Worm (Caenorhabditis elegans) whole organism, L1 larva: ENCODE results near the gene Y53F4B.23.

Experiments used
- C04F5.9 ChIP-seq: sonication (generic microtip); optimal IDR thresholded peaks from 2 replicates; lab custom pipeline; 2016; ENCODE audit warnings: missing genetic modification characterization, missing compliant biosample characterization
- C16A3.4 ChIP-seq: fragments of 150-350 bp; optimal IDR thresholded peaks from 2 replicates; lab custom pipeline; 2014; ENCODE audit warnings: missing biosample characterization, missing genetic modification characterization
- C34B4.2 ChIP-seq: sonication (generic microtip); optimal IDR thresholded peaks from 2 replicates; lab custom pipeline; 2017; ENCODE audit warnings: mild to moderate bottlenecking, missing genetic modification characterization, missing compliant biosample characterization
- F16B12.6 ChIP-seq: fragments of 150-350 bp; optimal IDR thresholded peaks from 2 replicates; lab custom pipeline; 2014; ENCODE audit warnings: missing biosample characterization, missing genetic modification characterization
- Y116A8C.19 ChIP-seq: sonication (generic microtip); optimal IDR thresholded peaks from 2 replicates; lab custom pipeline; 2016; ENCODE audit warnings: missing compliant biosample characterization, missing genetic modification characterization, borderline replicate concordance
- alr-1 ChIP-seq: fragments of 200-800 bp; sonication (Bioruptor generic); optimal IDR thresholded peaks from 2 replicates; lab custom pipeline; 2018; ENCODE audit warnings: borderline replicate concordance, mild to moderate bottlenecking, missing genetic modification characterization, missing compliant biosample characterization
- aly-2 ChIP-seq: fragments of 150-350 bp; optimal IDR thresholded peaks from 2 replicates; lab custom pipeline; 2014; ENCODE audit warnings: missing biosample characterization, missing genetic modification characterization
- blmp-1 ChIP-seq: fragments of 150-350 bp; optimal IDR thresholded peaks from 2 replicates; lab custom pipeline; 2014; ENCODE audit warnings: missing biosample characterization, missing genetic modification characterization
- ceh-8 ChIP-seq: fragments of 200-800 bp; sonication (Bioruptor generic); optimal IDR thresholded peaks from 2 replicates; lab custom pipeline; 2018; ENCODE audit warnings: mild to moderate bottlenecking, missing genetic modification characterization, moderate library complexity, missing compliant biosample characterization
- ceh-88 ChIP-seq: fragments of 200-800 bp; sonication (Bioruptor generic); IDR thresholded peaks from 2 replicates; pipeline ENCODE4 v1.3.6; 2022; ENCODE audit warnings: missing genetic modification characterization, missing compliant biosample characterization
- ces-1 ChIP-seq: fragments of 150-350 bp; optimal IDR thresholded peaks from 2 replicates; lab custom pipeline; 2014; ENCODE audit warnings: missing biosample characterization, missing genetic modification reagents, missing genetic modification characterization
- dpl-1 ChIP-seq, 3 experiments: fragments of 150-350 bp in 2 of 3; sonication (generic microtip) in 1 of 3; optimal IDR thresholded peaks; 2 replicates each; lab custom pipeline; 2014 to 2017; ENCODE audit warnings: missing biosample characterization in 3 of 3, missing genetic modification characterization in 3 of 3, missing genetic modification reagents in 3 of 3
- egl-27 ChIP-seq, 2 experiments: fragments of 150-350 bp in 1 of 2; sonication (generic microtip); optimal IDR thresholded peaks; 3 replicates each; lab custom pipeline; 2017 to 2018; ENCODE audit warnings: missing biosample characterization in 2 of 2, missing genetic modification characterization in 2 of 2, missing genetic modification reagents in 2 of 2
- elt-2 ChIP-seq: sonication (generic microtip); optimal IDR thresholded peaks from 2 replicates; lab custom pipeline; 2016; ENCODE audit warnings: missing genetic modification characterization, mild to moderate bottlenecking, inconsistent platforms, missing compliant biosample characterization, missing genetic modification reagents
- elt-3 ChIP-seq, 6 experiments: fragments of 150-350 bp in 1 of 6; sonication (generic microtip); optimal IDR thresholded peaks; 2 replicates each; lab custom pipeline; 2017 to 2018; ENCODE audit warnings: missing biosample characterization in 6 of 6, missing genetic modification characterization in 6 of 6, inconsistent platforms in 1 of 6
- fkh-4 ChIP-seq: sonication (generic microtip); optimal IDR thresholded peaks from 2 replicates; lab custom pipeline; 2016; ENCODE audit warnings: missing compliant biosample characterization, missing genetic modification characterization, borderline replicate concordance
- hlh-17 ChIP-seq: fragments of 200-800 bp; sonication (Bioruptor generic); optimal IDR thresholded peaks from 2 replicates; lab custom pipeline; 2018; ENCODE audit warnings: missing genetic modification characterization, mild to moderate bottlenecking, missing compliant biosample characterization, moderate library complexity, borderline replicate concordance
- hlh-4 ChIP-seq: sonication (generic microtip); optimal IDR thresholded peaks from 2 replicates; lab custom pipeline; 2016; ENCODE audit warnings: mild to moderate bottlenecking, missing genetic modification characterization, missing compliant biosample characterization
- hpl-2 ChIP-seq: fragments of 150-350 bp; optimal IDR thresholded peaks from 2 replicates; lab custom pipeline; 2014; ENCODE audit warnings: missing biosample characterization, missing genetic modification reagents, missing genetic modification characterization
- irx-1 ChIP-seq: sonication (generic microtip); optimal IDR thresholded peaks from 2 replicates; lab custom pipeline; 2016; ENCODE audit warnings: missing genetic modification characterization, missing compliant biosample characterization
- isw-1 ChIP-seq: fragments of 200-800 bp; sonication (Bioruptor generic); IDR thresholded peaks from 2 replicates; pipeline ENCODE4 v1.3.6; 2022; ENCODE audit warnings: missing genetic modification characterization, missing compliant biosample characterization
- lin-13 ChIP-seq: fragments of 150-350 bp; optimal IDR thresholded peaks from 2 replicates; lab custom pipeline; 2014; ENCODE audit warnings: missing biosample characterization, missing genetic modification reagents, missing genetic modification characterization
- lin-35 ChIP-seq, 2 experiments: fragments of 150-350 bp; optimal IDR thresholded peaks; 2 replicates each; lab custom pipeline; 2014; ENCODE audit warnings: missing biosample characterization in 2 of 2, missing genetic modification characterization in 2 of 2, missing genetic modification reagents in 2 of 2
- lin-39 ChIP-seq: fragments of 150-350 bp; optimal IDR thresholded peaks from 2 replicates; lab custom pipeline; 2014; ENCODE audit warnings: missing biosample characterization, missing genetic modification reagents, missing genetic modification characterization
- lir-3 ChIP-seq: sonication (generic microtip); optimal IDR thresholded peaks from 2 replicates; lab custom pipeline; 2016; ENCODE audit warnings: mild to moderate bottlenecking, missing genetic modification characterization, moderate library complexity, missing compliant biosample characterization; ENCODE audit not compliant: poor library complexity
- mab-9 ChIP-seq: fragments of 200-800 bp; sonication (Bioruptor generic); IDR thresholded peaks from 2 replicates; pipeline ENCODE4 v1.3.6; 2022; ENCODE audit warnings: missing genetic modification reagents, missing genetic modification characterization, missing compliant biosample characterization
- mdl-1 ChIP-seq, 2 experiments: fragments of 150-350 bp; optimal IDR thresholded peaks; 2 replicates each; lab custom pipeline; 2014 to 2017; ENCODE audit warnings: missing biosample characterization in 2 of 2, missing genetic modification characterization in 2 of 2, inconsistent platforms in 1 of 2
- mef-2 ChIP-seq: fragments of 150-350 bp; optimal IDR thresholded peaks from 2 replicates; lab custom pipeline; 2014; ENCODE audit warnings: missing biosample characterization, missing genetic modification characterization
- mep-1 ChIP-seq: fragments of 150-350 bp; optimal IDR thresholded peaks from 2 replicates; lab custom pipeline; 2014; ENCODE audit warnings: missing biosample characterization, missing genetic modification characterization
- nhr-11 ChIP-seq: fragments of 150-350 bp; optimal IDR thresholded peaks from 2 replicates; lab custom pipeline; 2014; ENCODE audit warnings: missing biosample characterization, missing genetic modification characterization
- nhr-12 ChIP-seq: sonication (generic microtip); optimal IDR thresholded peaks from 2 replicates; lab custom pipeline; 2017; ENCODE audit warnings: missing biosample characterization, missing genetic modification characterization
- nhr-20 ChIP-seq: sonication (generic microtip); optimal IDR thresholded peaks from 2 replicates; lab custom pipeline; 2016; ENCODE audit warnings: mild to moderate bottlenecking, missing genetic modification characterization, missing compliant biosample characterization
- nhr-237 ChIP-seq: fragments of 150-350 bp; optimal IDR thresholded peaks from 2 replicates; lab custom pipeline; 2014; ENCODE audit warnings: missing biosample characterization, missing genetic modification characterization
- nhr-28 ChIP-seq: fragments of 150-350 bp; optimal IDR thresholded peaks from 2 replicates; lab custom pipeline; 2014; ENCODE audit warnings: missing biosample characterization, missing genetic modification characterization
- nhr-47 ChIP-seq: sonication (generic microtip); optimal IDR thresholded peaks from 2 replicates; lab custom pipeline; 2016; ENCODE audit warnings: mild to moderate bottlenecking, missing genetic modification characterization, moderate library complexity, missing compliant biosample characterization
- nhr-71 ChIP-seq: sonication (generic microtip); optimal IDR thresholded peaks from 2 replicates; lab custom pipeline; 2016; ENCODE audit warnings: mild to moderate bottlenecking, missing genetic modification characterization, moderate library complexity, missing compliant biosample characterization
- nhr-84 ChIP-seq: sonication (generic microtip); optimal IDR thresholded peaks from 2 replicates; lab custom pipeline; 2017; ENCODE audit warnings: missing biosample characterization, missing genetic modification characterization
- nhr-85 ChIP-seq: sonication (generic microtip); peaks from one replicate; lab custom pipeline; 2016; ENCODE audit warnings: missing genetic modification characterization, inconsistent platforms, missing compliant biosample characterization
- rnt-1 ChIP-seq: sonication (generic microtip); optimal IDR thresholded peaks from 2 replicates; lab custom pipeline; 2016; ENCODE audit warnings: mild to moderate bottlenecking, missing genetic modification characterization, moderate library complexity, missing compliant biosample characterization
- skn-1 ChIP-seq: fragments of 150-350 bp; optimal IDR thresholded peaks from 2 replicates; lab custom pipeline; 2014; ENCODE audit warnings: missing biosample characterization, missing genetic modification characterization
- snpc-4 ChIP-seq: fragments of 150-350 bp; optimal IDR thresholded peaks from 2 replicates; lab custom pipeline; 2014; ENCODE audit warnings: missing biosample characterization, missing genetic modification characterization
- snu-23 ChIP-seq: sonication (generic microtip); optimal IDR thresholded peaks from 2 replicates; lab custom pipeline; 2016; ENCODE audit warnings: missing genetic modification characterization, missing compliant biosample characterization
- sptf-1 ChIP-seq: fragments of 150-350 bp; optimal IDR thresholded peaks from 2 replicates; lab custom pipeline; 2014; ENCODE audit warnings: missing biosample characterization, missing genetic modification characterization
- sup-37 ChIP-seq: fragments of 200-800 bp; sonication (Bioruptor generic); optimal IDR thresholded peaks from 2 replicates; lab custom pipeline; 2018; ENCODE audit warnings: mild to moderate bottlenecking, missing genetic modification characterization, missing compliant biosample characterization
- swsn-7 ChIP-seq: sonication (generic microtip); optimal IDR thresholded peaks from 2 replicates; lab custom pipeline; 2016; ENCODE audit warnings: missing genetic modification characterization, missing compliant biosample characterization
- tbx-2 ChIP-seq: sonication (generic microtip); optimal IDR thresholded peaks from 2 replicates; lab custom pipeline; 2016; ENCODE audit warnings: missing genetic modification characterization, missing compliant biosample characterization
- unc-130 ChIP-seq: fragments of 150-350 bp; optimal IDR thresholded peaks from 2 replicates; lab custom pipeline; 2017; ENCODE audit warnings: missing biosample characterization, missing genetic modification characterization, inconsistent platforms
- unc-30 ChIP-seq: sonication (generic microtip); optimal IDR thresholded peaks from 2 replicates; lab custom pipeline; 2017; ENCODE audit warnings: missing biosample characterization, missing genetic modification characterization
- vab-15 ChIP-seq: sonication (generic microtip); optimal IDR thresholded peaks from 2 replicates; lab custom pipeline; 2017; ENCODE audit warnings: missing genotype, mild to moderate bottlenecking, missing genetic modification characterization, missing compliant biosample characterization
- zip-4 ChIP-seq: fragments of 200-800 bp; sonication (Bioruptor generic); optimal IDR thresholded peaks from 2 replicates; lab custom pipeline; 2018; ENCODE audit warnings: mild to moderate bottlenecking, missing genetic modification characterization, moderate library complexity, missing compliant biosample characterization
- ztf-11 ChIP-seq, 2 experiments: sonication (generic microtip); optimal IDR thresholded peaks; 2 replicates each; lab custom pipeline; 2016 to 2017; ENCODE audit warnings: missing genetic modification characterization in 2 of 2, missing biosample characterization in 1 of 2, missing compliant biosample characterization in 1 of 2
- ztf-4 ChIP-seq: fragments of 150-350 bp; optimal IDR thresholded peaks from 2 replicates; lab custom pipeline; 2014; ENCODE audit warnings: missing biosample characterization, missing genetic modification characterization

The Y53F4B.23 gene

DNA sequence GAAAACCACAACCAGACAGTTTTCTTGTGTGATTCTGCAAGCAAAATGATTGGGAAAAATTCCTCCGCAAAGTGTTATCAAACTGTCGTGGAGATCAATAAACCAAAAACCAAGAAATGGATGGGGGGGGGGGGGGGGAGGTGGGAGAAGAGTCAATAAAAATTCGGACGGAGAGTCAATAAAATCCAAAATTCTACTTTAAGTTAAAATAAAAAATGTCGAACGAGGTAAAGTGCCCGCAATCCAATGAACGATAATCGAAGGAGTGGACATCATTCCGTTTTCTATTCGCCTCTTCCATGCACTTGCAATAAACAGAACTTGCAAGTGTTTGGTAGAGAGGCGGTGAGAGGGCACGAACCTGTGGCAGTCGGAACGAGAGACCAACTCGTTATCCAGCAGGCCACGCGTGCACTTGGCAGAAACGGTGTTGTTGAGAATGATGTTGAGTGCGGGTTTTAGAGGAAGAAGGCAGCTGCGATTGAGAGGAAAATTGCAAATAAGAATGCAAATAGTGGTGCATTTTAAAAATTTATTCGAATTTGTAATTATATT, 41.5 kb downstream of the Y53F4B.23 start, which contains the start of gene gst-27 (continued):
- TF ChIP-seq mef-2 (tag; lab: Kevin White, UChicago) (no peak), ceh-8 (GFP tag; lab: Kevin White, UChicago) (peak; percentile 62), skn-1 (tag; lab: Kevin White, UChicago) (peak; percentile 84), mab-9 (GFP tag; lab: Robert Waterston, UW) (no peak), lin-39 (tag; lab: Kevin White, UChicago) (no peak), aly-2 (tag; lab: Kevin White, UChicago) (peak; percentile 59), nhr-28 (tag; lab: Kevin White, UChicago) (no peak), mdl-1 (tag; optimal IDR thresholded peaks at IDR 0.05; lab: Kevin White, UChicago) (peak in 1 of 2 experiments; percentile 81), nhr-85 (tag; lab: Kevin White, UChicago) (peak; percentile 67), lin-13 (GFP tag; lab: Kevin White, UChicago) (peak; percentile 72), sptf-1 (tag; lab: Kevin White, UChicago) (no peak), irx-1 (tag; lab: Kevin White, UChicago) (peak; percentile 65), unc-130 (tag; lab: Kevin White, UChicago) (peak; percentile 33), hlh-4 (no peak), nhr-84 (tag; lab: Kevin White, UChicago) (no peak), swsn-7 (tag; lab: Kevin White, UChicago) (peak; percentile 86), dpl-1 (GFP tag; optimal IDR thresholded peaks at IDR 0.05; lab: Kevin White, UChicago) (peak; percentile 59 to 74 (median 67)), nhr-71 (peak; percentile 90), snpc-4 (peak; percentile 79), lir-3 (tag; lab: Kevin White, UChicago) (peak; percentile 87), hpl-2 (GFP tag; lab: Kevin White, UChicago) (peak; percentile 32), nhr-237 (no peak), tbx-2 (peak; percentile 76), C04F5.9 (tag; lab: Kevin White, UChicago) (peak; percentile 57), nhr-20 (tag; lab: Kevin White, UChicago) (peak; percentile 89), alr-1 (tag; lab: Kevin White, UChicago) (no peak), Y116A8C.19 (no peak), isw-1 (GFP tag; lab: Robert Waterston, UW) (peak; percentile 49), C16A3.4 (tag; lab: Kevin White, UChicago) (peak; percentile 92), rnt-1 (tag; lab: Kevin White, UChicago) (peak; percentile 89), F16B12.6 (tag; lab: Kevin White, UChicago) (peak; percentile 47), unc-30 (tag; lab: Kevin White, UChicago) (no peak), sup-37 (GFP tag; lab: Kevin White, UChicago) (no peak), mep-1 (peak; percentile 92), nhr-11 (tag; lab: Kevin White, UChicago) (peak; percentile 18), egl-27 (tag; optimal IDR thresholded peaks at IDR 0.05; lab: Kevin White, UChicago) (peak; percentile 5 to 49), ztf-4 (tag; lab: Kevin White, UChicago) (peak; percentile 45), blmp-1 (tag; lab: Kevin White, UChicago) (peak; percentile 24), snu-23 (GFP tag; lab: Kevin White, UChicago) (peak; percentile 93), vab-15 (no peak), elt-2 (peak; percentile 55), nhr-47 (tag; lab: Kevin White, UChicago) (peak; percentile 90), ztf-11 (tag; optimal IDR thresholded peaks at IDR 0.05; lab: Kevin White, UChicago) (peak in 1 of 2 experiments; percentile 64), hlh-17 (GFP tag; lab: Kevin White, UChicago) (no peak), fkh-4 (tag; lab: Kevin White, UChicago) (no peak), zip-4 (GFP tag; lab: Kevin White, UChicago) (peak; percentile 37), elt-3 (tag; optimal IDR thresholded peaks at IDR 0.05; lab: Kevin White, UChicago) (peak in 4 of 6 experiments; percentile 13 to 80 (median 60)), lin-35 (GFP tag; optimal IDR thresholded peaks at IDR 0.05; lab: Kevin White, UChicago) (peak; percentile 80 to 90), nhr-12 (no peak), ces-1 (no peak), ceh-88 (GFP tag; lab: Robert Waterston, UW) (peak; percentile 53), C34B4.2 (tag; lab: Kevin White, UChicago) (no peak)
